Worm (Caenorhabditis elegans) whole organism, L4 larva: ENCODE measurements around the gene rsp-2.

Experiments
- F10B5.3 ChIP-seq: sonication (generic microtip); optimal IDR thresholded peaks from 2 replicates; lab custom pipeline; 2016; ENCODE audit warnings: mild to moderate bottlenecking, missing genetic modification characterization, missing compliant biosample characterization
- aha-1 ChIP-seq: fragments of 150-350 bp; peaks from one replicate; lab custom pipeline; 2014; ENCODE audit warnings: missing biosample characterization, missing genetic modification characterization
- snpc-4 ChIP-seq: fragments of 150-350 bp; optimal IDR thresholded peaks from 2 replicates; lab custom pipeline; 2014; ENCODE audit warnings: missing biosample characterization, missing genetic modification characterization

- TF ChIP-seq F10B5.3 (tag; lab: Kevin White, UChicago) (no peak), aha-1 (tag; lab: Kevin White, UChicago) (no peak), snpc-4 (tag; lab: Kevin White, UChicago) (no peak)
Measured at ce11 chrII:11424579-11425316, 28.0 kb downstream of the rsp-2 start, which contains the start of gene C05D12.3.
